Worm (Caenorhabditis elegans) whole organism, young adult: ENCODE results near the gene ZK228.3.
"Not testable (repeated sequence)": the region's sequence is repeated elsewhere in the genome, so short reads cannot be mapped to it uniquely, and the experiment has no call there.

Experiments used
- F39B2.1 ChIP-seq: fragments of 200-800 bp; sonication (Bioruptor generic); IDR thresholded peaks from 2 replicates; pipeline ENCODE4 v1.3.6; 2022; ENCODE audit warnings: missing genetic modification reagents, missing genetic modification characterization, missing compliant biosample characterization
- T07F8.4 ChIP-seq: sonication (generic microtip); optimal IDR thresholded peaks from 2 replicates; lab custom pipeline; 2016; ENCODE audit warnings: mild to moderate bottlenecking, missing genetic modification characterization, moderate library complexity, missing compliant biosample characterization
- egrh-3 ChIP-seq: fragments of 200-800 bp; sonication (Bioruptor generic); IDR thresholded peaks from 2 replicates; pipeline ENCODE4 v1.3.6; 2022; ENCODE audit warnings: missing genetic modification reagents, missing genetic modification characterization, missing compliant biosample characterization
- lin-40 ChIP-seq: sonication (generic microtip); optimal IDR thresholded peaks from 2 replicates; lab custom pipeline; 2016; ENCODE audit warnings: missing genetic modification characterization, mild to moderate bottlenecking, missing compliant biosample characterization, missing genotype, missing genetic modification reagents
- mcd-1 ChIP-seq: fragments of 200-800 bp; sonication (Bioruptor generic); IDR thresholded peaks from 2 replicates; pipeline ENCODE4 v1.3.6; 2022; ENCODE audit warnings: missing genetic modification reagents, missing genetic modification characterization, missing compliant biosample characterization
- mel-28 ChIP-seq: sonication (generic microtip); optimal IDR thresholded peaks from 2 replicates; lab custom pipeline; 2016; ENCODE audit warnings: borderline replicate concordance, mild to moderate bottlenecking, missing genetic modification characterization, missing compliant biosample characterization
- repo-1 ChIP-seq: sonication (generic microtip); optimal IDR thresholded peaks from 2 replicates; lab custom pipeline; 2017; ENCODE audit warnings: mild to moderate bottlenecking, missing genetic modification characterization, missing compliant biosample characterization
- snpc-3.4 ChIP-seq: sonication (generic microtip); optimal IDR thresholded peaks from 2 replicates; lab custom pipeline; 2017; ENCODE audit warnings: missing genetic modification characterization, mild to moderate bottlenecking, missing compliant biosample characterization, antibody characterized with exemption, moderate library complexity, missing genotype, missing genetic modification reagents
- snpc-4 ChIP-seq, 5 experiments: fragments of 150-350 bp in 1 of 5; sonication (generic microtip) in 4 of 5; optimal IDR thresholded peaks; 2 replicates each; lab custom pipeline; 2014 to 2018; ENCODE audit warnings: missing genetic modification characterization in 5 of 5, missing biosample characterization in 3 of 5, antibody characterized with exemption in 2 of 5, mild to moderate bottlenecking in 2 of 5, missing compliant biosample characterization in 2 of 5, missing genotype in 2 of 5, moderate library complexity in 2 of 5, missing genetic modification reagents in 1 of 5
- unc-130 ChIP-seq: sonication (generic microtip); optimal IDR thresholded peaks from 2 replicates; lab custom pipeline; 2016; ENCODE audit warnings: missing genetic modification reagents, missing genetic modification characterization, missing compliant biosample characterization
- unc-62 ChIP-seq: fragments of 150-350 bp; optimal IDR thresholded peaks from 2 replicates; lab custom pipeline; 2014; ENCODE audit warnings: missing biosample characterization, missing genetic modification reagents, missing genetic modification characterization

- TF ChIP-seq T07F8.4 (tag; lab: Kevin White, UChicago); lin-40 (tag; lab: Kevin White, UChicago); repo-1 (tag; lab: Kevin White, UChicago); mel-28 (tag; lab: Kevin White, UChicago); snpc-3.4; unc-62; unc-130 (GFP tag; lab: Kevin White, UChicago); mcd-1 (GFP tag; lab: Robert Waterston, UW); snpc-4 (GFP tag; optimal IDR thresholded peaks at IDR 0.05; lab: Kevin White, UChicago); snpc-4 (tag; optimal IDR thresholded peaks at IDR 0.05; lab: Kevin White, UChicago); F39B2.1 (GFP tag; lab: Robert Waterston, UW): not testable (repeated sequence)
- peak; percentile 76; the same call in 1 of the 2 replicates for TF ChIP-seq egrh-3 (GFP tag; lab: Robert Waterston, UW)
Observed at ce11 chrV:18415878-18416277, 45.2 kb downstream of the ZK228.3 start.
